Worm (Caenorhabditis elegans) whole organism, L1 larva: Measurements from ENCODE around the gene F13E6.1.

Experiments
- lin-15B ChIP-seq: fragments of 150-350 bp; sonication (generic microtip); optimal IDR thresholded peaks from 3 replicates; lab custom pipeline; 2014; ENCODE audit warnings: missing biosample characterization, missing genetic modification characterization
- nhr-237 ChIP-seq: fragments of 150-350 bp; optimal IDR thresholded peaks from 2 replicates; lab custom pipeline; 2014; ENCODE audit warnings: missing biosample characterization, missing genetic modification characterization
- unc-130 ChIP-seq: fragments of 150-350 bp; optimal IDR thresholded peaks from 2 replicates; lab custom pipeline; 2017; ENCODE audit warnings: missing biosample characterization, missing genetic modification characterization, inconsistent platforms

- TF ChIP-seq unc-130 (tag; lab: Kevin White, UChicago) (no peak), nhr-237 (tag; lab: Kevin White, UChicago) (no peak), lin-15B (tag; lab: Kevin White, UChicago) (no peak)
These were observed 46.0 kb downstream of the F13E6.1 start for ce11 chrX:10630952-10631351.
